Worm (Caenorhabditis elegans): ENCODE measurements around the gene wrt-4.

- TF ChIP-seq ama-1 (optimal IDR thresholded peaks at IDR 0.05) (no peak), tbx-11 (GFP tag; IDR thresholded peaks at IDR 0.05) (no peak), ets-7 (tag; optimal IDR thresholded peaks at IDR 0.05) (no peak), hmbx-1 (tag; optimal IDR thresholded peaks at IDR 0.05) (no peak), aly-1 (tag; optimal IDR thresholded peaks at IDR 0.05) (no peak), sea-1 (GFP tag; conservative IDR thresholded peaks at IDR 0.05) (no peak), hmg-4 (GFP tag; optimal IDR thresholded peaks at IDR 0.05) (no peak), pes-1 (GFP tag; IDR thresholded peaks at IDR 0.05) (no peak), B0310.2 (tag; optimal IDR thresholded peaks at IDR 0.05) (no peak), ceh-13 (GFP tag; optimal IDR thresholded peaks at IDR 0.05) (no peak), flt-1 (GFP tag; IDR thresholded peaks at IDR 0.05) (no peak), F13C5.2 (tag; optimal IDR thresholded peaks at IDR 0.05) (no peak), hnd-1 (tag; optimal IDR thresholded peaks at IDR 0.05) (no peak), ceh-36 (tag; optimal IDR thresholded peaks at IDR 0.05) (no peak)
Observed at ce11 chrX:15799595-15799994, 42.5 kb upstream of the wrt-4 start, which contains the start of gene Y7A5A.6.
